Worm (Caenorhabditis elegans): Measurements from ENCODE around the gene fbxb-40.
"Not testable (repeated sequence)": the region's sequence is repeated elsewhere in the genome, so short reads cannot be mapped to it uniquely, and the experiment has no call there.

DNA sequence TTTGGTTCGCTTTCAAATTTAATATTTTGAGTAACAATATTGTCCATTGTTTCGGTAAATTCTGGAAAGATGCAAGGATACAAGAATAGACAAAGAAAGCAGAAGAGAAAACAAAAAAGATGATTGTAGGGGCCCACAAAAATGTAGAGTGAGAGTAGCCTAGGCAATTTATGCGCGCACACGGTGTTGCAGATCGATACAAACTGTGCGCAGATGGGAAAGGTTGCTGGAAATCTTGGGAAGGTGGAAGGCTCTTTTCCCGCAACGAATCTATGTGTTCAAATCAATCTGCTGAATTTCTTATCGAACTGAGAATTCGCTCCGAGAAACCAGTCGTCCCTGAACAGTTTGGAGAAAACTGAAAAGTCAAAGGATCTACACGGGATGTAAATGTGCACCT, 11.0 kb upstream of the fbxb-40 start, which contains the start of gene btb-10:
- not testable (repeated sequence) for TF ChIP-seq ztf-29 (GFP tag; IDR thresholded peaks at IDR 0.05); klf-2 (GFP tag; conservative IDR thresholded peaks at IDR 0.05); med-1 (GFP tag; optimal IDR thresholded peaks at IDR 0.05; ENCODE audit: insufficient read depth); flt-1 (GFP tag; IDR thresholded peaks at IDR 0.05); ztf-23 (GFP tag; IDR thresholded peaks at IDR 0.05)

All from whole organism, midembryonic.